Worm (Caenorhabditis elegans) whole organism, late embryonic: ENCODE data around the gene tag-243.

Experiments
- C08G9.2 ChIP-seq: sonication (generic microtip); optimal IDR thresholded peaks from 2 replicates; lab custom pipeline; 2016; ENCODE audit warnings: mild to moderate bottlenecking, missing genetic modification characterization, moderate library complexity, missing compliant biosample characterization
- C38D4.7 ChIP-seq: fragments of 200-800 bp; sonication (Bioruptor generic); optimal IDR thresholded peaks from 2 replicates; lab custom pipeline; 2018; ENCODE audit warnings: mild to moderate bottlenecking, missing genetic modification characterization, moderate library complexity, missing compliant biosample characterization
- K09A11.1 ChIP-seq: sonication (generic microtip); optimal IDR thresholded peaks from 2 replicates; lab custom pipeline; 2017; ENCODE audit warnings: antibody characterized with exemption, mild to moderate bottlenecking, missing genetic modification characterization, missing compliant biosample characterization; ENCODE audit not compliant: insufficient read depth
- T23F11.4 ChIP-seq: fragments of 200-800 bp; sonication (Bioruptor generic); optimal IDR thresholded peaks from 2 replicates; lab custom pipeline; 2018; ENCODE audit warnings: mild to moderate bottlenecking, missing genetic modification characterization, missing compliant biosample characterization
- Y22D7AL.16 ChIP-seq: sonication (generic microtip); optimal IDR thresholded peaks from 2 replicates; lab custom pipeline; 2016; ENCODE audit warnings: missing genetic modification characterization, missing compliant biosample characterization
- ahr-1 ChIP-seq: sonication (generic microtip); optimal IDR thresholded peaks from 2 replicates; lab custom pipeline; 2016; ENCODE audit warnings: missing genetic modification characterization, missing compliant biosample characterization
- ceh-18 ChIP-seq: sonication (generic microtip); optimal IDR thresholded peaks from 2 replicates; lab custom pipeline; 2016; ENCODE audit warnings: missing genetic modification characterization, missing compliant biosample characterization
- ceh-19 ChIP-seq: fragments of 200-800 bp; sonication (Bioruptor generic); optimal IDR thresholded peaks from 2 replicates; lab custom pipeline; 2018; ENCODE audit warnings: mild to moderate bottlenecking, missing genetic modification characterization, missing compliant biosample characterization
- ceh-22 ChIP-seq: sonication (generic microtip); optimal IDR thresholded peaks from 2 replicates; lab custom pipeline; 2017; ENCODE audit warnings: missing biosample characterization, missing genetic modification characterization
- ceh-30 ChIP-seq: fragments of 150-350 bp; optimal IDR thresholded peaks from 2 replicates; lab custom pipeline; 2014; ENCODE audit warnings: missing biosample characterization, missing genetic modification characterization
- ceh-31 ChIP-seq: sonication (generic microtip); optimal IDR thresholded peaks from 2 replicates; lab custom pipeline; 2016; ENCODE audit warnings: missing genetic modification characterization, missing compliant biosample characterization
- ceh-34 ChIP-seq: sonication (generic microtip); optimal IDR thresholded peaks from 2 replicates; lab custom pipeline; 2016; ENCODE audit warnings: mild to moderate bottlenecking, missing genetic modification characterization, missing compliant biosample characterization
- ceh-45 ChIP-seq: fragments of 200-800 bp; sonication (Bioruptor generic); IDR thresholded peaks from 2 replicates; pipeline ENCODE4 v1.3.6; 2022; ENCODE audit warnings: missing genetic modification reagents, missing genetic modification characterization, missing compliant biosample characterization
- ceh-6 ChIP-seq: fragments of 200-800 bp; sonication (Bioruptor generic); optimal IDR thresholded peaks from 2 replicates; lab custom pipeline; 2018; ENCODE audit warnings: mild to moderate bottlenecking, missing genetic modification characterization, missing compliant biosample characterization
- ceh-9 ChIP-seq: sonication (generic microtip); optimal IDR thresholded peaks from 2 replicates; lab custom pipeline; 2016; ENCODE audit warnings: mild to moderate bottlenecking, missing genetic modification characterization, inconsistent platforms, missing compliant biosample characterization
- che-1 ChIP-seq: sonication (generic microtip); optimal IDR thresholded peaks from 2 replicates; lab custom pipeline; 2016; ENCODE audit warnings: mild to moderate bottlenecking, missing genetic modification characterization, missing compliant biosample characterization
- dve-1 ChIP-seq: sonication (generic microtip); optimal IDR thresholded peaks from 2 replicates; lab custom pipeline; 2017; ENCODE audit warnings: antibody characterized with exemption, mild to moderate bottlenecking, missing genetic modification characterization, missing compliant biosample characterization
- elt-2 ChIP-seq: sonication (generic microtip); optimal IDR thresholded peaks from 2 replicates; lab custom pipeline; 2016; ENCODE audit warnings: missing genetic modification reagents, missing genetic modification characterization, missing compliant biosample characterization
- elt-4 ChIP-seq: sonication (generic microtip); optimal IDR thresholded peaks from 2 replicates; lab custom pipeline; 2016; ENCODE audit warnings: missing genetic modification characterization, missing compliant biosample characterization
- ets-4 ChIP-seq: sonication (generic microtip); optimal IDR thresholded peaks from 2 replicates; lab custom pipeline; 2016; ENCODE audit warnings: missing genetic modification characterization, missing compliant biosample characterization
- fkh-6 ChIP-seq: sonication (generic microtip); optimal IDR thresholded peaks from 2 replicates; lab custom pipeline; 2016; ENCODE audit warnings: missing genetic modification characterization, missing compliant biosample characterization
- gmeb-2 ChIP-seq: sonication (generic microtip); optimal IDR thresholded peaks from 2 replicates; lab custom pipeline; 2016; ENCODE audit warnings: missing genetic modification characterization, inconsistent platforms, missing compliant biosample characterization
- hlh-15 ChIP-seq: sonication (generic microtip); optimal IDR thresholded peaks from 2 replicates; lab custom pipeline; 2016; ENCODE audit warnings: missing genetic modification characterization, missing compliant biosample characterization
- hlh-30 ChIP-seq: sonication (generic microtip); optimal IDR thresholded peaks from 2 replicates; lab custom pipeline; 2017; ENCODE audit warnings: antibody characterized with exemption, missing genetic modification characterization, missing compliant biosample characterization; ENCODE audit not compliant: insufficient read depth
- lim-6 ChIP-seq: sonication (generic microtip); optimal IDR thresholded peaks from 2 replicates; lab custom pipeline; 2016; ENCODE audit warnings: missing genetic modification characterization, missing compliant biosample characterization
- lin-11 ChIP-seq: fragments of 200-800 bp; sonication (Bioruptor generic); optimal IDR thresholded peaks from 2 replicates; lab custom pipeline; 2018; ENCODE audit warnings: mild to moderate bottlenecking, missing genetic modification characterization, missing compliant biosample characterization
- nfya-1 ChIP-seq: sonication (generic microtip); optimal IDR thresholded peaks from 2 replicates; lab custom pipeline; 2017; ENCODE audit warnings: missing genetic modification characterization, mild to moderate bottlenecking, missing compliant biosample characterization, antibody characterized with exemption, moderate library complexity
- nhr-11 ChIP-seq: fragments of 150-350 bp; optimal IDR thresholded peaks from 2 replicates; lab custom pipeline; 2014; ENCODE audit warnings: missing biosample characterization, missing genetic modification characterization
- nhr-232 ChIP-seq: sonication (generic microtip); optimal IDR thresholded peaks from 2 replicates; lab custom pipeline; 2016; ENCODE audit warnings: missing genetic modification characterization, missing compliant biosample characterization
- npax-4 ChIP-seq: sonication (generic microtip); optimal IDR thresholded peaks from 2 replicates; lab custom pipeline; 2016; ENCODE audit warnings: missing genetic modification characterization, missing compliant biosample characterization
- pag-3 ChIP-seq: sonication (generic microtip); optimal IDR thresholded peaks from 2 replicates; lab custom pipeline; 2016; ENCODE audit warnings: missing compliant biosample characterization, missing genetic modification characterization, borderline replicate concordance
- pat-9 ChIP-seq: fragments of 200-800 bp; sonication (Bioruptor generic); optimal IDR thresholded peaks from 2 replicates; lab custom pipeline; 2018; ENCODE audit warnings: mild to moderate bottlenecking, missing genetic modification characterization, moderate library complexity, missing compliant biosample characterization
- pax-1 ChIP-seq: fragments of 150-350 bp; optimal IDR thresholded peaks from 2 replicates; lab custom pipeline; 2014; ENCODE audit warnings: missing biosample characterization, missing genetic modification characterization
- pha-2 ChIP-seq: sonication (generic microtip); optimal IDR thresholded peaks from 2 replicates; lab custom pipeline; 2017; ENCODE audit warnings: mild to moderate bottlenecking, missing genetic modification characterization, missing compliant biosample characterization
- pha-4 ChIP-seq: fragments of 150-350 bp; optimal IDR thresholded peaks from 2 replicates; lab custom pipeline; 2018; ENCODE audit warnings: missing biosample characterization, missing genetic modification reagents, missing genetic modification characterization
- pqm-1 ChIP-seq: sonication (generic microtip); optimal IDR thresholded peaks from 2 replicates; lab custom pipeline; 2016; ENCODE audit warnings: missing genetic modification characterization, missing compliant biosample characterization
- sox-4 ChIP-seq: sonication (generic microtip); optimal IDR thresholded peaks from 2 replicates; lab custom pipeline; 2017; ENCODE audit warnings: mild to moderate bottlenecking, missing genetic modification characterization, inconsistent platforms, missing compliant biosample characterization
- tbx-2 ChIP-seq: sonication (generic microtip); optimal IDR thresholded peaks from 2 replicates; lab custom pipeline; 2016; ENCODE audit warnings: missing genetic modification characterization, missing compliant biosample characterization
- tbx-7 ChIP-seq: sonication (generic microtip); optimal IDR thresholded peaks from 2 replicates; lab custom pipeline; 2016; ENCODE audit warnings: missing genotype, missing genetic modification characterization, missing compliant biosample characterization
- ttx-3 ChIP-seq: sonication (generic microtip); optimal IDR thresholded peaks from 2 replicates; lab custom pipeline; 2016; ENCODE audit warnings: missing genetic modification reagents, missing genetic modification characterization, missing compliant biosample characterization
- unc-42 ChIP-seq: sonication (generic microtip); optimal IDR thresholded peaks from 2 replicates; lab custom pipeline; 2016; ENCODE audit warnings: missing genotype, missing genetic modification characterization, missing compliant biosample characterization
- unc-55 ChIP-seq: sonication (generic microtip); optimal IDR thresholded peaks from 2 replicates; lab custom pipeline; 2017; ENCODE audit warnings: missing biosample characterization, missing genetic modification reagents, missing genetic modification characterization
- ztf-16 ChIP-seq: sonication (generic microtip); optimal IDR thresholded peaks from 2 replicates; lab custom pipeline; 2017; ENCODE audit warnings: missing genetic modification characterization, missing compliant biosample characterization

Gene tag-243

ce11 chrIII:4696903-4697302 lies 8.6 kb upstream of the tag-243 start:
- TF ChIP-seq ceh-9 (tag; lab: Kevin White, UChicago): no peak
- TF ChIP-seq pqm-1: no peak
- TF ChIP-seq dve-1: no peak
- TF ChIP-seq tbx-2 (tag; lab: Kevin White, UChicago): no peak
- no peak for TF ChIP-seq lin-11 (tag; lab: Kevin White, UChicago)
- TF ChIP-seq lim-6 (tag; lab: Kevin White, UChicago): no peak
- no peak for TF ChIP-seq che-1 (tag; lab: Kevin White, UChicago)
- TF ChIP-seq pat-9 (tag; lab: Kevin White, UChicago): no peak
- no peak for TF ChIP-seq ceh-22 (tag; lab: Kevin White, UChicago)
- no peak for TF ChIP-seq hlh-30 (tag; lab: Kevin White, UChicago)

- TF ChIP-seq C38D4.7 (GFP tag; lab: Kevin White, UChicago) (no peak), ceh-45 (GFP tag; lab: Robert Waterston, UW) (no peak), ahr-1 (no peak), tbx-7 (tag; lab: Kevin White, UChicago) (no peak), nhr-232 (no peak), che-1 (tag; lab: Kevin White, UChicago) (no peak), ceh-30 (tag; lab: Kevin White, UChicago) (no peak), Y22D7AL.16 (tag; lab: Kevin White, UChicago) (no peak), hlh-15 (tag; lab: Kevin White, UChicago) (no peak)
Observed at ce11 chrIII:4695057-4695456, 6.8 kb upstream of the tag-243 start, which contains the start of gene T04A8.7. Gene T04A8.7, plus strand, starts transcription at chrIII:4695357.

- no peak for TF ChIP-seq pax-1
- no peak for TF ChIP-seq gmeb-2
- TF ChIP-seq sox-4: no peak
- TF ChIP-seq ttx-3: no peak
- TF ChIP-seq hlh-15 (tag; lab: Kevin White, UChicago): no peak
- no peak for TF ChIP-seq nhr-11 (tag; lab: Kevin White, UChicago)
- no peak for TF ChIP-seq ceh-19 (GFP tag; lab: Kevin White, UChicago)
- TF ChIP-seq ceh-34 (tag; lab: Kevin White, UChicago): no peak
- no peak for TF ChIP-seq ceh-30 (tag; lab: Kevin White, UChicago)
- no peak for TF ChIP-seq ceh-22 (tag; lab: Kevin White, UChicago)
- TF ChIP-seq ceh-31 (tag; lab: Kevin White, UChicago): no peak
- TF ChIP-seq npax-4 (tag; lab: Kevin White, UChicago): no peak
- TF ChIP-seq ets-4 (tag; lab: Kevin White, UChicago): no peak
- TF ChIP-seq unc-55: no peak
- TF ChIP-seq, all 69 proteins: peak for 0
Observed at ce11 chrIII:4693695-4694094, 5.4 kb upstream of the tag-243 start, which contains the start of gene T04A8.8. Gene T04A8.8, plus strand, starts transcription at chrIII:4693995.

- no peak for TF ChIP-seq elt-4 (tag; lab: Kevin White, UChicago)
- TF ChIP-seq nfya-1: peak; percentile 70
- TF ChIP-seq ets-4 (tag; lab: Kevin White, UChicago): peak; percentile 16
- peak; percentile 29 for TF ChIP-seq unc-42
- TF ChIP-seq ceh-6: no peak
- no peak for TF ChIP-seq sox-4
- TF ChIP-seq T23F11.4 (GFP tag; lab: Kevin White, UChicago): no peak
- TF ChIP-seq C08G9.2 (tag; lab: Kevin White, UChicago): no peak
- no peak for TF ChIP-seq hlh-30 (tag; lab: Kevin White, UChicago)
- TF ChIP-seq ceh-22 (tag; lab: Kevin White, UChicago): no peak
- TF ChIP-seq ceh-31 (tag; lab: Kevin White, UChicago): peak; percentile 23
- peak; percentile 63 for TF ChIP-seq elt-2 (tag; lab: Kevin White, UChicago)
- no peak for TF ChIP-seq pag-3 (tag; lab: Kevin White, UChicago)
- TF ChIP-seq K09A11.1: no peak
- TF ChIP-seq tbx-2 (tag; lab: Kevin White, UChicago): peak; percentile 50
- no peak for TF ChIP-seq pha-2 (tag; lab: Kevin White, UChicago)
- TF ChIP-seq ceh-18 (tag; lab: Kevin White, UChicago): peak; percentile 14
- no peak for TF ChIP-seq fkh-6 (tag; lab: Kevin White, UChicago)
- peak; percentile 5 for TF ChIP-seq ztf-16
- TF ChIP-seq pha-4 (tag; lab: Kevin White, UChicago): no peak
Observed at ce11 chrIII:4693281-4693680, 5.0 kb upstream of the tag-243 start, which contains the start of gene nifk-1. Gene nifk-1, minus strand, starts transcription at chrIII:4693307.
